Fruit fly (Drosophila melanogaster): ENCODE measurements around the gene Marcal1.

Gene Marcal1

dm6 chr2L:4915715-4916153 lies 39.6 kb upstream of the Marcal1 start (continued):
- TF ChIP-seq CG16815 (GFP tag; optimal IDR thresholded peaks at IDR 0.05) (no peak), CG5245 (GFP tag; optimal IDR thresholded peaks at IDR 0.05) (no peak), ci (GFP tag; IDR thresholded peaks at IDR 0.05) (0 out of 3 replicates have a peak, but pooled peaks have one; percentile 40), chinmo (GFP tag; IDR thresholded peaks at IDR 0.05; ENCODE audit: partially characterized antibody) (no peak), Dip2 (GFP tag; IDR thresholded peaks at IDR 0.05) (no peak), mam (GFP tag; optimal IDR thresholded peaks at IDR 0.05) (no peak), fru (optimal IDR thresholded peaks at IDR 0.05) (no peak), CG9727 (GFP tag; optimal IDR thresholded peaks at IDR 0.05) (peak; percentile 39), unpg (GFP tag; optimal IDR thresholded peaks at IDR 0.05) (peak; percentile 22), Nf-YC (tag; optimal IDR thresholded peaks at IDR 0.05) (no peak), tin (GFP tag; optimal IDR thresholded peaks at IDR 0.05) (peak; percentile 8), CG32767 (GFP tag; IDR thresholded peaks at IDR 0.05) (no peak), ro (GFP tag; IDR thresholded peaks at IDR 0.05) (no peak), CG10147 (GFP tag; optimal IDR thresholded peaks at IDR 0.05) (no peak), Sry-δ (GFP tag; optimal IDR thresholded peaks at IDR 0.05) (no peak), dmrt99B (tag; optimal IDR thresholded peaks at IDR 0.05) (peak; percentile 51), Elba2 (GFP tag; optimal IDR thresholded peaks at IDR 0.05) (no peak), CG42726 (GFP tag; IDR thresholded peaks at IDR 0.05; ENCODE audit: partially characterized antibody) (no peak), twi (tag; optimal IDR thresholded peaks at IDR 0.05) (no peak), lab (GFP tag; optimal IDR thresholded peaks at IDR 0.05) (peak; percentile 50), nerfin-2 (GFP tag; IDR thresholded peaks at IDR 0.05; ENCODE audit: partially characterized antibody) (no peak), Awh (GFP tag; IDR thresholded peaks at IDR 0.05) (peak; percentile 53; the same call in 1 of the 2 replicates), Meics (GFP tag; optimal IDR thresholded peaks at IDR 0.05) (peak; percentile 5), CG2199 (GFP tag; IDR thresholded peaks at IDR 0.05) (no peak), crp (GFP tag; optimal IDR thresholded peaks at IDR 0.05) (no peak), caup (GFP tag; optimal IDR thresholded peaks at IDR 0.05; ENCODE audit: severe bottlenecking) (no peak), bab2 (GFP tag; optimal IDR thresholded peaks at IDR 0.05) (no peak), Deaf1 (tag; optimal IDR thresholded peaks at IDR 0.05) (no peak), gcm2 (GFP tag; optimal IDR thresholded peaks at IDR 0.05) (no peak), CG15479 (GFP tag; optimal IDR thresholded peaks at IDR 0.05) (no peak), CG7839 (tag; optimal IDR thresholded peaks at IDR 0.05) (peak; percentile 41), CG12299 (tag; optimal IDR thresholded peaks at IDR 0.05) (no peak), usp (GFP tag; optimal IDR thresholded peaks at IDR 0.05) (no peak), Oli (tag; optimal IDR thresholded peaks at IDR 0.05) (peak; percentile 22), pnt (GFP tag; optimal IDR thresholded peaks at IDR 0.05) (no peak), gcm (GFP tag; optimal IDR thresholded peaks at IDR 0.05) (no peak), h (optimal IDR thresholded peaks at IDR 0.05) (no peak), CG13424 (tag; optimal IDR thresholded peaks at IDR 0.05) (peak; percentile 24), CoRest (tag; optimal IDR thresholded peaks at IDR 0.05) (peak; percentile 22), CG15011 (GFP tag; optimal IDR thresholded peaks at IDR 0.05) (no peak), gem (tag; optimal IDR thresholded peaks at IDR 0.05) (peak; percentile 60), Bdp1 (GFP tag; optimal IDR thresholded peaks at IDR 0.05) (no peak), CG12219 (GFP tag; optimal IDR thresholded peaks at IDR 0.05) (no peak), CG17802 (tag; optimal IDR thresholded peaks at IDR 0.05) (no peak), CG8281 (tag; optimal IDR thresholded peaks at IDR 0.05) (no peak), jing (GFP tag; optimal IDR thresholded peaks at IDR 0.05) (no peak), CG15073 (GFP tag; optimal IDR thresholded peaks at IDR 0.05) (no peak), NK7.1 (GFP tag; optimal IDR thresholded peaks at IDR 0.05) (no peak), stwl (tag; optimal IDR thresholded peaks at IDR 0.05) (no peak), cwo (GFP tag; optimal IDR thresholded peaks at IDR 0.05) (peak; percentile 1), HmgD (GFP tag; optimal IDR thresholded peaks at IDR 0.05) (no peak)

All from whole organism, embryonic.